Worm (Caenorhabditis elegans) whole organism, mixed stage, embryonic: Measurements from ENCODE around the gene Y49F6B.14.

Source experiments
- M03D4.4 ChIP-seq: sonication (generic microtip); optimal IDR thresholded peaks from 2 replicates; lab custom pipeline; 2017; ENCODE audit warnings: mild to moderate bottlenecking, missing genetic modification characterization, missing compliant biosample characterization
- bed-3 ChIP-seq: fragments of 200-800 bp; sonication (Bioruptor generic); optimal IDR thresholded peaks from 3 replicates; lab custom pipeline; 2018; ENCODE audit warnings: mild to moderate bottlenecking, missing genetic modification characterization, moderate library complexity, missing compliant biosample characterization
- blmp-1 ChIP-seq: fragments of 150-350 bp; optimal IDR thresholded peaks from 2 replicates; lab custom pipeline; 2014; ENCODE audit warnings: missing biosample characterization, missing genetic modification characterization
- ceh-39 ChIP-seq: fragments of 150-350 bp; optimal IDR thresholded peaks from 2 replicates; lab custom pipeline; 2014; ENCODE audit warnings: missing biosample characterization, missing genetic modification characterization
- ceh-43 ChIP-seq: fragments of 200-800 bp; sonication (Bioruptor generic); optimal IDR thresholded peaks from 2 replicates; lab custom pipeline; 2018; ENCODE audit warnings: mild to moderate bottlenecking, missing genetic modification characterization, moderate library complexity, missing compliant biosample characterization
- ceh-83 ChIP-seq: fragments of 200-800 bp; sonication (Bioruptor generic); optimal IDR thresholded peaks from 2 replicates; lab custom pipeline; 2018; ENCODE audit warnings: mild to moderate bottlenecking, missing genetic modification characterization, missing compliant biosample characterization
- ces-1 ChIP-seq: fragments of 150-350 bp; optimal IDR thresholded peaks from 2 replicates; lab custom pipeline; 2014; ENCODE audit warnings: missing biosample characterization, missing genetic modification reagents, missing genetic modification characterization
- cnd-1 ChIP-seq: fragments of 200-800 bp; sonication (Bioruptor generic); optimal IDR thresholded peaks from 2 replicates; lab custom pipeline; 2018; ENCODE audit warnings: mild to moderate bottlenecking, missing genetic modification characterization, missing compliant biosample characterization
- drap-1 ChIP-seq: fragments of 200-800 bp; sonication (Bioruptor generic); optimal IDR thresholded peaks from 3 replicates; lab custom pipeline; 2018; ENCODE audit warnings: mild to moderate bottlenecking, missing genetic modification characterization, missing compliant biosample characterization
- elt-1 ChIP-seq: sonication (generic microtip); optimal IDR thresholded peaks from 2 replicates; lab custom pipeline; 2017; ENCODE audit warnings: missing genetic modification characterization, mild to moderate bottlenecking, missing compliant biosample characterization, antibody characterized with exemption, moderate library complexity, borderline replicate concordance; ENCODE audit not compliant: insufficient read depth
- elt-3 ChIP-seq: fragments of 150-350 bp; optimal IDR thresholded peaks from 2 replicates; lab custom pipeline; 2014; ENCODE audit warnings: missing biosample characterization, missing genetic modification characterization
- flh-1 ChIP-seq: fragments of 200-800 bp; sonication (Bioruptor generic); optimal IDR thresholded peaks from 2 replicates; lab custom pipeline; 2018; ENCODE audit warnings: mild to moderate bottlenecking, missing genetic modification characterization, moderate library complexity, missing compliant biosample characterization
- ham-2 ChIP-seq: fragments of 200-800 bp; sonication (Bioruptor generic); optimal IDR thresholded peaks from 2 replicates; lab custom pipeline; 2018; ENCODE audit warnings: mild to moderate bottlenecking, missing genetic modification characterization, missing compliant biosample characterization
- hlh-1 ChIP-seq: fragments of 150-350 bp; optimal IDR thresholded peaks from 2 replicates; lab custom pipeline; 2014; ENCODE audit warnings: missing biosample characterization, missing genetic modification reagents, missing genetic modification characterization
- lin-13 ChIP-seq: fragments of 150-350 bp; optimal IDR thresholded peaks from 2 replicates; lab custom pipeline; 2014; ENCODE audit warnings: missing biosample characterization, missing genetic modification characterization
- lin-32 ChIP-seq: fragments of 200-800 bp; sonication (Bioruptor generic); optimal IDR thresholded peaks from 2 replicates; lab custom pipeline; 2018; ENCODE audit warnings: mild to moderate bottlenecking, missing genetic modification characterization, missing compliant biosample characterization
- lsy-2 ChIP-seq: fragments of 150-350 bp; optimal IDR thresholded peaks from 2 replicates; lab custom pipeline; 2014; ENCODE audit warnings: missing biosample characterization, missing genetic modification characterization
- mab-5 ChIP-seq: fragments of 150-350 bp; optimal IDR thresholded peaks from 2 replicates; lab custom pipeline; 2014; ENCODE audit warnings: missing biosample characterization, missing genetic modification characterization
- mep-1 ChIP-seq: fragments of 150-350 bp; optimal IDR thresholded peaks from 2 replicates; lab custom pipeline; 2017; ENCODE audit warnings: missing biosample characterization, missing genetic modification reagents, missing genetic modification characterization, inconsistent platforms
- mls-2 ChIP-seq: sonication (generic microtip); optimal IDR thresholded peaks from 2 replicates; lab custom pipeline; 2016; ENCODE audit warnings: mild to moderate bottlenecking, missing genetic modification characterization, moderate library complexity, missing compliant biosample characterization
- nhr-12 ChIP-seq: fragments of 150-350 bp; optimal IDR thresholded peaks from 2 replicates; lab custom pipeline; 2014; ENCODE audit warnings: missing biosample characterization, missing genetic modification characterization
- nhr-2 ChIP-seq: fragments of 150-350 bp; optimal IDR thresholded peaks from 2 replicates; lab custom pipeline; 2014; ENCODE audit warnings: missing biosample characterization, missing genetic modification characterization
- nhr-237 ChIP-seq: fragments of 150-350 bp; optimal IDR thresholded peaks from 2 replicates; lab custom pipeline; 2014; ENCODE audit warnings: missing biosample characterization, missing genetic modification characterization
- nhr-28 ChIP-seq: fragments of 150-350 bp; optimal IDR thresholded peaks from 2 replicates; lab custom pipeline; 2014; ENCODE audit warnings: missing biosample characterization, missing genetic modification characterization
- nhr-76 ChIP-seq: sonication (generic microtip); optimal IDR thresholded peaks from 2 replicates; lab custom pipeline; 2017; ENCODE audit warnings: missing biosample characterization, missing genetic modification characterization
- pha-4 ChIP-seq: fragments of 150-350 bp; optimal IDR thresholded peaks from 2 replicates; lab custom pipeline; 2018; ENCODE audit warnings: missing biosample characterization, missing genetic modification reagents, missing genetic modification characterization
- sem-2 ChIP-seq: fragments of 200-800 bp; sonication (Bioruptor generic); optimal IDR thresholded peaks from 2 replicates; lab custom pipeline; 2018; ENCODE audit warnings: mild to moderate bottlenecking, missing genetic modification characterization, missing compliant biosample characterization
- snpc-4 ChIP-seq: fragments of 150-350 bp; optimal IDR thresholded peaks from 2 replicates; lab custom pipeline; 2014; ENCODE audit warnings: missing biosample characterization, missing genetic modification characterization
- sptf-1 ChIP-seq: sonication (generic microtip); optimal IDR thresholded peaks from 2 replicates; lab custom pipeline; 2017; ENCODE audit warnings: mild to moderate bottlenecking, missing genetic modification characterization, moderate library complexity, missing compliant biosample characterization
- tbx-8 ChIP-seq: fragments of 200-800 bp; sonication (Bioruptor generic); optimal IDR thresholded peaks from 2 replicates; lab custom pipeline; 2018; ENCODE audit warnings: mild to moderate bottlenecking, missing genetic modification characterization, moderate library complexity, missing compliant biosample characterization
- unc-120 ChIP-seq: sonication (generic microtip); optimal IDR thresholded peaks from 2 replicates; lab custom pipeline; 2017; ENCODE audit warnings: missing genetic modification characterization, missing compliant biosample characterization; ENCODE audit not compliant: poor library complexity, severe bottlenecking
- unc-39 ChIP-seq: fragments of 150-350 bp; optimal IDR thresholded peaks from 2 replicates; lab custom pipeline; 2014; ENCODE audit warnings: missing biosample characterization, missing genetic modification characterization
- unc-62 ChIP-seq: fragments of 150-350 bp; optimal IDR thresholded peaks from 2 replicates; lab custom pipeline; 2014; ENCODE audit warnings: missing biosample characterization, missing genetic modification reagents, missing genetic modification characterization
- zip-8 ChIP-seq: fragments of 150-350 bp; optimal IDR thresholded peaks from 2 replicates; lab custom pipeline; 2014; ENCODE audit warnings: missing biosample characterization, missing genetic modification characterization
- ztf-11 ChIP-seq: fragments of 150-350 bp; optimal IDR thresholded peaks from 2 replicates; lab custom pipeline; 2014; ENCODE audit warnings: missing biosample characterization, missing genetic modification characterization

The Y49F6B.14 gene

DNA sequence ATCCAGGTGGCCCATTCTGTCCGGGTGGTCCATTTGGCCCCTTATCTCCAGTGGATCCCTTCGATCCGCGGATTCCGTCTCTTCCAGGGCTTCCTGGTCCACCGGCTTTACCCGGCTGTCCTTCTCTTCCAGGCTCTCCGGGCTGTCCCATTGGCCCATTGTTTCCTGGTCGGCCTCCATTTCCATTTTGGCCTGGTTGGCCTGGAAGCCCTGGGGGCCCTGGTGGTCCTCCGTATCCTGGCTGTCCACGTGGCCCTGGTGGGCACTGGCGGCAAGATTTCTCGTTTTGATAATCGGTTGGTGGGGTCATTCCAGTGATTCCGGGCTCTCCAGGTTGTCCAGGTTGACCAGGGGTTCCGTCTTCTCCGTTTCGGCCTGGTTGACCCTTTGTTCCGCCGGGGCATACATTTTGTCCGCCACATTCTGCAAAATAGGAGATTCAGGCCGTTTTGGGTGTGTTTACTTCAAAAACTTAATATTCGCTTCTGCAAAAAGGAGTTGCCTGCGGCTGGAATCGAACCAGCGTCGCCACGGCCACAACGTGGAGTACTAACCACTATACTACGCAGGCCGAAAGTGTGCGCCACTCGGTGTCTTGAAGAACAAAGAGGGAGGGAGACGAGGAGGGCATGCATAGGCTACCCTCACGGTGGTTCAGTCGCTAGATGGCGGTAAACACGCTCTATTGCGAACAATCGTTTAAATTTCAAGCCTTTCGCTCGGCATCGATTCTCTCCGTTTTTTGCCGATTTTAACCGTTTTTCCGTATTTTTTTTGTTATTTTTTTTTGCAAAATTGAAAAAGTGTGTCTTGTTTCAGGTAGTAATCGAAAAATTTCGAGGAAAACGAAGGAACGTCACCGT, 5.9 kb upstream of the Y49F6B.14 start, which contains the start of gene W09G10.9:
W09G10.9 (plus strand) TSS at position 813 of the 863 bp plus-strand sequence.
- no peak for TF ChIP-seq elt-1 (tag; lab: Kevin White, UChicago)
- peak; percentile 80 for TF ChIP-seq ham-2 (GFP tag; lab: Kevin White, UChicago)
- TF ChIP-seq ces-1: peak; percentile 29
- peak; percentile 89 for TF ChIP-seq M03D4.4 (tag; lab: Kevin White, UChicago)
- peak; percentile 70 for TF ChIP-seq sem-2
- TF ChIP-seq blmp-1 (tag; lab: Kevin White, UChicago): no peak
- TF ChIP-seq bed-3 (GFP tag; lab: Kevin White, UChicago): peak; percentile 70
- no peak for TF ChIP-seq nhr-76
- peak; percentile 30 for TF ChIP-seq mep-1
- TF ChIP-seq nhr-237 (tag; lab: Kevin White, UChicago): peak; percentile 41
- TF ChIP-seq flh-1: peak; percentile 48
- TF ChIP-seq ztf-11 (tag; lab: Kevin White, UChicago): peak; percentile 33
- peak; percentile 94 for TF ChIP-seq sptf-1
- peak; percentile 34 for TF ChIP-seq lsy-2 (tag; lab: Kevin White, UChicago)
- TF ChIP-seq ceh-83 (GFP tag; lab: Kevin White, UChicago): peak; percentile 91
- peak; percentile 28 for TF ChIP-seq lin-13 (tag; lab: Kevin White, UChicago)
- peak; percentile 70 for TF ChIP-seq unc-120 (tag; lab: Kevin White, UChicago)
- TF ChIP-seq drap-1 (GFP tag; lab: Kevin White, UChicago): peak; percentile 85
- TF ChIP-seq lin-32 (GFP tag; lab: Kevin White, UChicago): peak; percentile 72
- TF ChIP-seq unc-39: no peak
- TF ChIP-seq mls-2 (tag; lab: Kevin White, UChicago): peak; percentile 91
- TF ChIP-seq tbx-8 (GFP tag; lab: Kevin White, UChicago): peak; percentile 51
- peak; percentile 50 for TF ChIP-seq hlh-1 (tag; lab: Kevin White, UChicago)
- TF ChIP-seq zip-8 (tag; lab: Kevin White, UChicago): no peak
- peak; percentile 85 for TF ChIP-seq cnd-1 (tag; lab: Kevin White, UChicago)
- TF ChIP-seq ceh-43 (GFP tag; lab: Kevin White, UChicago): peak; percentile 79
- no peak for TF ChIP-seq mab-5 (tag; lab: Kevin White, UChicago)
- no peak for TF ChIP-seq nhr-12 (tag; lab: Kevin White, UChicago)
- peak; percentile 1 for TF ChIP-seq nhr-28 (tag; lab: Kevin White, UChicago)
- TF ChIP-seq, all 35 proteins: peak for 22

DNA sequence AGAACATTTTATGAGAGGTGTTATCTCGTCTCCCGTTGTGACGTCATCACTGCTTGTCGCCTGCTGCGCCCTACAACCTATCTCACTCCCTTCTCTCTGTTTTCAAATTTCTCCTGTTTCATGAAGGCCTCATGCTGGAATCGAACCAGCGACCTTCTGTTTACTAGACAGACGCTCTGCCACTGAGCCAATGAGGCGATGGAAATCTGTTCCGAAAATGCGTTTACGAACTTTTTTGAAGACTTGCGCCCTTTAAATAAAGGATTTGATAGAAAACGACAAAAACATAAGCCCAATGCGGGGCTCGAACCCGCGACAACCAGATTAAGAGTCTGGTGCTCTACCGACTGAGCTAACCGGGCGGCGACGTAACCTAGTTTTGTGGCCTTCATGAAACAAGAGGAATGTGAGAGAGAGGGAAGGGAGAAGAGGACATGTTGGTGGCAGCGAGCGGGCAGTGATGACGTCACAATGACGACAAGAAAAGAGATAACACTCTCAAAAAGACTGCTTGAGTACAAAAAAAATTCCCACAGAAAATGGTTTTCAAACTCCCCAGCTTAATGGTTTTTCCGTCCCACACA, 3.8 kb upstream of the Y49F6B.14 start, which contains the start of gene clec-126:
clec-126 (plus strand) TSS at position 534 of the 584 bp plus-strand sequence.
- TF ChIP-seq ceh-39: no peak
- peak; percentile 84 for TF ChIP-seq drap-1 (GFP tag; lab: Kevin White, UChicago)
- no peak for TF ChIP-seq snpc-4
- peak; percentile 78 for TF ChIP-seq sem-2
- TF ChIP-seq blmp-1 (tag; lab: Kevin White, UChicago): no peak
- no peak for TF ChIP-seq nhr-2 (tag; lab: Kevin White, UChicago)
- peak; percentile 22 for TF ChIP-seq nhr-237 (tag; lab: Kevin White, UChicago)
- no peak for TF ChIP-seq pha-4
- TF ChIP-seq unc-62 (GFP tag; lab: Kevin White, UChicago): no peak
- no peak for TF ChIP-seq mab-5 (tag; lab: Kevin White, UChicago)
- peak; percentile 9 for TF ChIP-seq mep-1
- peak; percentile 48 for TF ChIP-seq ztf-11 (tag; lab: Kevin White, UChicago)
- TF ChIP-seq sptf-1: peak; percentile 91
- peak; percentile 0 for TF ChIP-seq elt-1 (tag; lab: Kevin White, UChicago)
- TF ChIP-seq ceh-43 (GFP tag; lab: Kevin White, UChicago): peak; percentile 49
- peak; percentile 27 for TF ChIP-seq lsy-2 (tag; lab: Kevin White, UChicago)
- TF ChIP-seq unc-39: peak; percentile 3
- TF ChIP-seq nhr-12 (tag; lab: Kevin White, UChicago): no peak
- peak; percentile 43 for TF ChIP-seq nhr-76
- TF ChIP-seq elt-3 (tag; lab: Kevin White, UChicago): peak; percentile 37
- peak; percentile 51 for TF ChIP-seq hlh-1 (tag; lab: Kevin White, UChicago)
- peak; percentile 43 for TF ChIP-seq lin-13 (tag; lab: Kevin White, UChicago)
- TF ChIP-seq mls-2 (tag; lab: Kevin White, UChicago): peak; percentile 77
- TF ChIP-seq lin-32 (GFP tag; lab: Kevin White, UChicago): peak; percentile 31
- peak; percentile 38 for TF ChIP-seq flh-1
- peak; percentile 67 for TF ChIP-seq zip-8 (tag; lab: Kevin White, UChicago)
- no peak for TF ChIP-seq nhr-28 (tag; lab: Kevin White, UChicago)
- TF ChIP-seq ces-1: peak; percentile 82
- TF ChIP-seq ham-2 (GFP tag; lab: Kevin White, UChicago): peak; percentile 83
- TF ChIP-seq ceh-83 (GFP tag; lab: Kevin White, UChicago): peak; percentile 86
- TF ChIP-seq cnd-1 (tag; lab: Kevin White, UChicago): peak; percentile 86
- peak; percentile 40 for TF ChIP-seq bed-3 (GFP tag; lab: Kevin White, UChicago)
- peak; percentile 75 for TF ChIP-seq M03D4.4 (tag; lab: Kevin White, UChicago)
- TF ChIP-seq tbx-8 (GFP tag; lab: Kevin White, UChicago): peak; percentile 49
- TF ChIP-seq unc-120 (tag; lab: Kevin White, UChicago): peak; percentile 89
